Worm (Caenorhabditis elegans) whole organism, L2 larva: ENCODE measurements around the gene klp-7.
A peak's percentile ranks its signal among the peaks of the same experiment; 100 is the strongest.

Source experiments
- C34F6.9 ChIP-seq: fragments of 150-350 bp; optimal IDR thresholded peaks from 2 replicates; lab custom pipeline; 2014; ENCODE audit warnings: missing biosample characterization, missing genetic modification characterization
- F13H6.1 ChIP-seq: sonication (generic microtip); optimal IDR thresholded peaks from 2 replicates; lab custom pipeline; 2016; ENCODE audit warnings: missing genetic modification characterization, missing compliant biosample characterization
- Y55F3AM.14 ChIP-seq: fragments of 200-800 bp; sonication (Bioruptor generic); optimal IDR thresholded peaks from 2 replicates; lab custom pipeline; 2018; ENCODE audit warnings: mild to moderate bottlenecking, missing genetic modification characterization, missing compliant biosample characterization
- ZK546.5 ChIP-seq: sonication (generic microtip); optimal IDR thresholded peaks from 2 replicates; lab custom pipeline; 2017; ENCODE audit warnings: missing biosample characterization, missing genetic modification characterization
- blmp-1 ChIP-seq: sonication (generic microtip); optimal IDR thresholded peaks from 2 replicates; lab custom pipeline; 2017; ENCODE audit warnings: missing genetic modification characterization, mild to moderate bottlenecking, missing compliant biosample characterization, antibody characterized with exemption, moderate library complexity; ENCODE audit not compliant: insufficient read depth
- ceh-16 ChIP-seq: fragments of 150-350 bp; optimal IDR thresholded peaks from 2 replicates; lab custom pipeline; 2014; ENCODE audit warnings: missing biosample characterization, missing genetic modification characterization
- ceh-82 ChIP-seq: fragments of 150-350 bp; optimal IDR thresholded peaks from 2 replicates; lab custom pipeline; 2014; ENCODE audit warnings: missing biosample characterization, missing genetic modification characterization
- crh-2 ChIP-seq: sonication (generic microtip); optimal IDR thresholded peaks from 2 replicates; lab custom pipeline; 2017; ENCODE audit warnings: missing biosample characterization, missing genetic modification characterization
- dmd-4 ChIP-seq: sonication (generic microtip); optimal IDR thresholded peaks from 2 replicates; lab custom pipeline; 2017; ENCODE audit warnings: missing biosample characterization, missing genetic modification characterization
- elt-1 ChIP-seq: fragments of 150-350 bp; optimal IDR thresholded peaks from 2 replicates; lab custom pipeline; 2014; ENCODE audit warnings: missing biosample characterization, missing genetic modification characterization
- elt-3 ChIP-seq: sonication (generic microtip); optimal IDR thresholded peaks from 2 replicates; lab custom pipeline; 2017; ENCODE audit warnings: missing biosample characterization, missing genetic modification characterization
- fos-1 ChIP-seq: fragments of 150-350 bp; optimal IDR thresholded peaks from 2 replicates; lab custom pipeline; 2014; ENCODE audit warnings: missing biosample characterization, missing genetic modification characterization
- gmeb-1 ChIP-seq: fragments of 150-350 bp; optimal IDR thresholded peaks from 2 replicates; lab custom pipeline; 2014; ENCODE audit warnings: missing biosample characterization, missing genetic modification characterization
- lin-11 ChIP-seq: fragments of 150-350 bp; sonication (generic microtip); optimal IDR thresholded peaks from 2 replicates; lab custom pipeline; 2014; ENCODE audit warnings: missing biosample characterization, missing genetic modification characterization, inconsistent platforms, mixed read lengths
- lin-13 ChIP-seq: fragments of 150-350 bp; optimal IDR thresholded peaks from 2 replicates; lab custom pipeline; 2014; ENCODE audit warnings: missing biosample characterization, missing genetic modification reagents, missing genetic modification characterization
- lin-39 ChIP-seq: fragments of 150-350 bp; optimal IDR thresholded peaks from 2 replicates; lab custom pipeline; 2014; ENCODE audit warnings: missing biosample characterization, missing genetic modification reagents, missing genetic modification characterization
- mab-5 ChIP-seq: fragments of 150-350 bp; optimal IDR thresholded peaks from 2 replicates; lab custom pipeline; 2014; ENCODE audit warnings: missing biosample characterization, missing genetic modification characterization
- mdl-1 ChIP-seq, 2 experiments: fragments of 150-350 bp in 1 of 2; sonication (generic microtip) in 1 of 2; optimal IDR thresholded peaks; 2 replicates each; lab custom pipeline; 2017; ENCODE audit warnings: missing biosample characterization in 2 of 2, missing genetic modification characterization in 2 of 2
- nhr-12 ChIP-seq: fragments of 150-350 bp; optimal IDR thresholded peaks from 2 replicates; lab custom pipeline; 2014; ENCODE audit warnings: missing biosample characterization, missing genetic modification characterization
- nhr-129 ChIP-seq: fragments of 150-350 bp; optimal IDR thresholded peaks from 2 replicates; lab custom pipeline; 2014; ENCODE audit warnings: missing biosample characterization, missing genetic modification characterization
- nhr-21 ChIP-seq: fragments of 150-350 bp; optimal IDR thresholded peaks from 2 replicates; lab custom pipeline; 2014; ENCODE audit warnings: missing biosample characterization, missing genetic modification characterization
- nhr-237 ChIP-seq: fragments of 150-350 bp; optimal IDR thresholded peaks from 2 replicates; lab custom pipeline; 2014; ENCODE audit warnings: missing biosample characterization, missing genetic modification characterization
- nhr-25 ChIP-seq: fragments of 150-350 bp; sonication (generic microtip); optimal IDR thresholded peaks from 3 replicates; lab custom pipeline; 2014; ENCODE audit warnings: missing biosample characterization, missing genetic modification characterization
- nhr-6 ChIP-seq: fragments of 150-350 bp; optimal IDR thresholded peaks from 2 replicates; lab custom pipeline; 2014; ENCODE audit warnings: missing biosample characterization, missing genetic modification characterization
- nhr-77 ChIP-seq: fragments of 150-350 bp; optimal IDR thresholded peaks from 2 replicates; lab custom pipeline; 2014; ENCODE audit warnings: missing biosample characterization, missing genetic modification characterization
- sem-4 ChIP-seq: fragments of 150-350 bp; optimal IDR thresholded peaks from 2 replicates; lab custom pipeline; 2014; ENCODE audit warnings: missing biosample characterization, missing genetic modification reagents, missing genetic modification characterization
- skn-1 ChIP-seq: sonication (generic microtip); optimal IDR thresholded peaks from 2 replicates; lab custom pipeline; 2017; ENCODE audit warnings: missing biosample characterization, missing genetic modification characterization
- sma-9 ChIP-seq, 2 experiments: fragments of 150-350 bp in 1 of 2; sonication (generic microtip) in 1 of 2; optimal IDR thresholded peaks; 2 replicates each; lab custom pipeline; 2014 to 2016; ENCODE audit warnings: missing genetic modification characterization in 2 of 2, mild to moderate bottlenecking in 1 of 2, missing biosample characterization in 1 of 2, missing compliant biosample characterization in 1 of 2, missing genetic modification reagents in 1 of 2, moderate library complexity in 1 of 2
- unc-39 ChIP-seq: fragments of 150-350 bp; optimal IDR thresholded peaks from 2 replicates; lab custom pipeline; 2014; ENCODE audit warnings: missing biosample characterization, missing genetic modification characterization
- unc-55 ChIP-seq: fragments of 150-350 bp; sonication (generic microtip); optimal IDR thresholded peaks from 3 replicates; lab custom pipeline; 2014; ENCODE audit warnings: missing biosample characterization, missing genetic modification reagents, missing genetic modification characterization
- unc-62 ChIP-seq: fragments of 150-350 bp; optimal IDR thresholded peaks from 2 replicates; lab custom pipeline; 2014; ENCODE audit warnings: missing biosample characterization, missing genetic modification reagents, missing genetic modification characterization
- zag-1 ChIP-seq: fragments of 150-350 bp; optimal IDR thresholded peaks from 2 replicates; lab custom pipeline; 2014; ENCODE audit warnings: missing biosample characterization, missing genetic modification characterization
- ztf-1 ChIP-seq: fragments of 200-800 bp; sonication (Bioruptor generic); conservative IDR thresholded peaks from 2 replicates; pipeline ENCODE4 v1.3.6; 2022; ENCODE audit warnings: missing genetic modification characterization, missing compliant biosample characterization
- ztf-4 ChIP-seq: fragments of 150-350 bp; optimal IDR thresholded peaks from 2 replicates; lab custom pipeline; 2014; ENCODE audit warnings: missing biosample characterization, missing genetic modification characterization

Gene klp-7

DNA sequence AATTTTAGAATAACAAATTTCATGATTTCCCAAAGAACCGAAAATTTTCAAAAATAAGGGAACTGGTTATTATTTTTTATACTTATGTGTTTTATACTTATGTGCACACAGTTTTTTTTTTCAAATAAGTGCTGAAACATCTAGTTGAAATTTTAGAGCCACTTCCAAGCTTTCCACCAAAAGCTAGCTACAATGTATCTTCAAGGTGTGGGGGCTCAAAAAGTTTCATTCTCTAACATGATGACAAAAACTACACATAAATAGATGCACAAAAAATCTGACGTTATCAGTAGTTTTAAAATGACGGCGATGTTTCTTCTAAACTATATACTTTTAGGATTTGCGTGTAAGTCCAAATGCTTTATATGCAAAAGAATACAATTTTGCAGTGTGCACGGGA is 11.7 kb upstream of the klp-7 start, which contains the start of gene clec-163:
Gene clec-163 (plus strand): TSS at position 301 of the 400 bp plus-strand sequence.
- TF ChIP-seq fos-1 (tag; lab: Kevin White, UChicago), result no peak
- TF ChIP-seq mdl-1 (tag; optimal IDR thresholded peaks at IDR 0.05; lab: Kevin White, UChicago), result no peak
- no peak for TF ChIP-seq ztf-1
- TF ChIP-seq C34F6.9 (tag; lab: Kevin White, UChicago), result no peak
- no peak for TF ChIP-seq nhr-237 (tag; lab: Kevin White, UChicago)

DNA sequence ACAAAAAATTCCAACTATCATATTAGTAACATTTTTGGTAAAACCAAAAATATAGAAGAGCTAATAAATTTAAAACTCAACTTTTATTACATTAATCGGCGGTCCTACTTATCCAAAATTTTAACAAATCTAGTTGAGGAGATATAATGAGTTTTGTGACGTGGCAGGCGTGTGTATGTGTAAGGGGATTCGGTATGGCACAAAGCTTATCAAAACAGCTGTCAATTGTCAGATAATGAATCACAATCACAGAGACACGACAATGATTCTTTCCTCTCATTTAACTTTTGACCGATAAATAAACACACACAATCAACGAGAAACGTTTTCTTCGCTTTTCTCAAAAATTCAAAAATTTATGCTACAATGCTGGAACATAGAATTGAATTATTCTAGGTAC is 3.7 kb upstream of the klp-7 start, which contains the start of gene K11D9.3:
Gene K11D9.3 (minus strand): TSS at position 181 of the 400 bp plus-strand sequence.
- TF ChIP-seq nhr-25 (no peak), crh-2 (tag; lab: Kevin White, UChicago) (peak; percentile 70)

DNA sequence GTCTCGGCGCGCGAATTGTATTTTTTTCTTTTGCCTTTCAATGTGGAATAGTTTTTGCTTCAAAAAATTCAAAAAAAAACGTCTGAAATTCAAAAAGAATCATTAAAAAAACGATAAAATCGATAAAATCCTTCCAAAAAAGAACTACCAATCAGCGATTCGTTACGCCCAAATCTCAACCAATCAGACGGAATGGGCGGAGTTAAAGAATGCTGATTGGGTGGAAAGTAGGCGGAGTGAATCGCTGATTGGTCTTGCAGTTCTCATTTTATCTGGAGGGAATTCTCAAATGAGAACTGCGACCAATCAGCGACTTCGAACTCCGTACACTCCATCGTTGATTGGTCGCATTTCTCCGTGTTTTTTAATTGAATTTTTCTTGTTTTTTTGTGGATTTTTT is 553 bp upstream of the klp-7 start:
- no peak for TF ChIP-seq nhr-77 (tag; lab: Kevin White, UChicago)
- TF ChIP-seq blmp-1 (tag; lab: Kevin White, UChicago), result no peak
- TF ChIP-seq sem-4 (tag; lab: Kevin White, UChicago), result no peak
- no peak for TF ChIP-seq gmeb-1
- no peak for TF ChIP-seq ceh-16 (tag; lab: Kevin White, UChicago)
- no peak for TF ChIP-seq F13H6.1
- TF ChIP-seq unc-55 (GFP tag; lab: Kevin White, UChicago), result no peak
- TF ChIP-seq C34F6.9 (tag; lab: Kevin White, UChicago), result no peak
- no peak for TF ChIP-seq lin-11
- no peak for TF ChIP-seq sma-9 (GFP tag; optimal IDR thresholded peaks at IDR 0.05; lab: Kevin White, UChicago)
- TF ChIP-seq sma-9 (tag; optimal IDR thresholded peaks at IDR 0.05; lab: Kevin White, UChicago), result no peak
- TF ChIP-seq zag-1 (tag; lab: Kevin White, UChicago), result no peak
- TF ChIP-seq lin-13 (GFP tag; lab: Kevin White, UChicago), result no peak
- no peak for TF ChIP-seq crh-2 (tag; lab: Kevin White, UChicago)
- TF ChIP-seq ztf-1, result no peak
- TF ChIP-seq Y55F3AM.14 (GFP tag; lab: Kevin White, UChicago), result no peak
- no peak for TF ChIP-seq ZK546.5 (tag; lab: Kevin White, UChicago)
- TF ChIP-seq lin-39 (tag; lab: Kevin White, UChicago), result no peak
- TF ChIP-seq nhr-6 (tag; lab: Kevin White, UChicago), result no peak
- no peak for TF ChIP-seq ztf-4 (tag; lab: Kevin White, UChicago)
- no peak for TF ChIP-seq ceh-82 (tag; lab: Kevin White, UChicago)

DNA sequence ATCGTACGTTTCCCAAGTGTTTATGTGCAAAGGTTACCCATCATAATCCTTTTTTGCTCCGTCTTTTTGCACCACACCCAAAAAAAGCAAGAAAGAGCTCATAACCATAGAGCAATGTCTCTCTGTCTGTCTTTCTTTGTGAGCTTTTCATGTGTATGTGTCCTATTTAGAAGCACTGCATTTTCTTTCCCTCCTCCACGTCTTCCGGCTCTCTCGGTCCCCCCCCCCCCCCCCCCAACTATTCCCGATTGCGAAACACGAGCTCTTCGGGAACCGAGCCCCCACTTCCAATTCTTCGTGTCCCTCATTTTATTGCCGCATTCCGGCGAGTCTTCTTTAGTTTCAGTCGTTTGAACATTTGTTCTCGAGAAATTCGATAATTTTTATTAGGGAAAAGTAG is 1.1 kb downstream of the klp-7 start:
- peak; percentile 52 for TF ChIP-seq unc-55 (GFP tag; lab: Kevin White, UChicago)
- TF ChIP-seq nhr-77 (tag; lab: Kevin White, UChicago), result no peak
- TF ChIP-seq, all 48 proteins: peak for 1

DNA sequence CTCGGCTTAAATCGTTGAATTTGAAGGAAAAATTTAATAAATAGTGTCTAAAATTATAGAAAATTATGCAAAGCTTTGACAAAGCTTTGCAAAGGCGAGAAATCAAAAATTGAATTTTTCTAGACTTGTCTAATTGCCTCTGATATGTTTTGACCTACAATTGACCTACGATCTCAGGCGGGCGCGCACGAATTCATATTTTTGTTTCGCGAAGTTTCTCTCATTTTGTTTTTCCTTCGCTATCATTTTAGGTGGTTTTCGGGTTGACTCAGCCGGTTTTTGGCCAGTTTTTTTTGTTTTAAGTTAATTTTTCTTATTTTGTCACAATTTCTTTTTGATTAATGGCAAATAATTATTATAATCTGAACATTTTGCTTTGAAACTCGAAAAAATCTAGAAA is 1.5 kb downstream of the klp-7 start:
- TF ChIP-seq ceh-82 (tag; lab: Kevin White, UChicago), result no peak
- TF ChIP-seq elt-1, result no peak
- no peak for TF ChIP-seq unc-39 (tag; lab: Kevin White, UChicago)
- no peak for TF ChIP-seq dmd-4
- no peak for TF ChIP-seq unc-62 (GFP tag; lab: Kevin White, UChicago)
- no peak for TF ChIP-seq elt-3 (tag; lab: Kevin White, UChicago)
- no peak for TF ChIP-seq zag-1 (tag; lab: Kevin White, UChicago)
- no peak for TF ChIP-seq nhr-129 (tag; lab: Kevin White, UChicago)
- no peak for TF ChIP-seq nhr-12
- TF ChIP-seq nhr-21 (tag; lab: Kevin White, UChicago), result no peak
- TF ChIP-seq skn-1 (tag; lab: Kevin White, UChicago), result no peak
- TF ChIP-seq blmp-1 (tag; lab: Kevin White, UChicago), result no peak
- no peak for TF ChIP-seq nhr-25
- no peak for TF ChIP-seq gmeb-1
- TF ChIP-seq mab-5 (tag; lab: Kevin White, UChicago), result no peak
- TF ChIP-seq ztf-1, result no peak
